Fruit fly (Drosophila melanogaster) whole organism, embryonic: ENCODE measurements around the gene CG6295.
A peak's percentile ranks its signal among the peaks of the same experiment; 100 is the strongest.

Experiments used
- Awh ChIP-seq: fragments of 200-800 bp; sonication (Bioruptor generic); IDR thresholded peaks from 2 replicates; pipeline ENCODE4, ENCODE4 v1.3.6; 2022; ENCODE audit warnings: missing biosample characterization, missing genetic modification characterization
- CG10431 ChIP-seq: fragments of 200-800 bp; sonication (Bioruptor generic); optimal IDR thresholded peaks from 3 replicates; lab custom pipeline; 2018; ENCODE audit warnings: missing biosample characterization, mild to moderate bottlenecking, missing genetic modification characterization
- CG10979 ChIP-seq: fragments of 200-800 bp; sonication (Bioruptor generic); optimal IDR thresholded peaks from 2 replicates; lab custom pipeline; 2018; ENCODE audit warnings: missing biosample characterization, mild to moderate bottlenecking, missing genetic modification characterization, moderate library complexity
- CG11247 ChIP-seq: fragments of 200-800 bp; sonication (Bioruptor generic); IDR thresholded peaks from 2 replicates; pipeline ENCODE4 v1.3.6; 2022; ENCODE audit warnings: missing biosample characterization, missing genetic modification characterization
- CG11504 ChIP-seq: fragments of 200-800 bp; sonication (Bioruptor generic); optimal IDR thresholded peaks from 3 replicates; lab custom pipeline; 2019; ENCODE audit warnings: missing biosample characterization, mild to moderate bottlenecking, missing genetic modification characterization, moderate library complexity
- CG13624 ChIP-seq: fragments of 200-800 bp; sonication (Bioruptor generic); optimal IDR thresholded peaks from 2 replicates; lab custom pipeline; 2016; ENCODE audit warnings: missing biosample characterization, missing genetic modification characterization
- CG14050 ChIP-seq: fragments of 200-800 bp; sonication (Bioruptor generic); IDR thresholded peaks from 3 replicates; pipeline ENCODE4 v1.3.6; 2022; ENCODE audit warnings: missing biosample characterization, missing genetic modification characterization
- CG14667 ChIP-seq: fragments of 200-800 bp; sonication (Bioruptor generic); IDR thresholded peaks from 2 replicates; pipeline ENCODE4 v1.3.6; 2022; ENCODE audit warnings: missing biosample characterization, missing genetic modification characterization
- CG15514 ChIP-seq: fragments of 200-800 bp; sonication (Bioruptor generic); optimal IDR thresholded peaks from 3 replicates; lab custom pipeline; 2017; ENCODE audit warnings: missing biosample characterization, missing genetic modification characterization, mild to moderate bottlenecking, moderate library complexity, missing genetic modification reagents
- CG1602 ChIP-seq: fragments of 200-800 bp; sonication (Bioruptor generic); optimal IDR thresholded peaks from 3 replicates; lab custom pipeline; 2016; ENCODE audit warnings: missing biosample characterization, missing genetic modification characterization
- CG17802 ChIP-seq: fragments of 200-800 bp; sonication (Bioruptor generic); optimal IDR thresholded peaks from 2 replicates; lab custom pipeline; 2018; ENCODE audit warnings: missing biosample characterization, mild to moderate bottlenecking, missing genetic modification characterization, moderate library complexity
- CG30020 ChIP-seq: fragments of 200-800 bp; optimal IDR thresholded peaks from 2 replicates; lab custom pipeline; 2019; ENCODE audit warnings: missing biosample characterization, mild to moderate bottlenecking, missing genetic modification characterization, moderate library complexity
- CG31441 ChIP-seq: fragments of 200-800 bp; sonication (Bioruptor generic); IDR thresholded peaks from 2 replicates; pipeline ENCODE4 v1.3.6; 2022; ENCODE audit warnings: missing biosample characterization, missing genetic modification characterization
- CG3407 ChIP-seq: fragments of 200-800 bp; sonication (Bioruptor generic); optimal IDR thresholded peaks from 2 replicates; lab custom pipeline; 2018; ENCODE audit warnings: missing biosample characterization, mild to moderate bottlenecking, missing genetic modification characterization
- CG34422 ChIP-seq: fragments of 200-800 bp; sonication (Bioruptor generic); IDR thresholded peaks from 3 replicates; pipeline ENCODE4 v1.3.6; 2022; ENCODE audit warnings: missing biosample characterization, missing genetic modification characterization
- CG7928 ChIP-seq: fragments of 200-800 bp; sonication (Bioruptor generic); optimal IDR thresholded peaks from 2 replicates; lab custom pipeline; 2017; ENCODE audit warnings: missing biosample characterization, mild to moderate bottlenecking, missing genetic modification characterization
- CTCF ChIP-seq: fragments of 200-800 bp; sonication (Bioruptor generic); optimal IDR thresholded peaks from 2 replicates; lab custom pipeline; 2017; ENCODE audit warnings: missing biosample characterization, mild to moderate bottlenecking, missing genetic modification characterization, moderate library complexity
- Camta ChIP-seq: fragments of 200-800 bp; sonication (Bioruptor generic); optimal IDR thresholded peaks from 2 replicates; lab custom pipeline; 2016; ENCODE audit warnings: missing biosample characterization, missing genetic modification characterization
- ERR ChIP-seq: fragments of 200-800 bp; sonication (Bioruptor generic); optimal IDR thresholded peaks from 2 replicates; lab custom pipeline; 2016; ENCODE audit warnings: missing biosample characterization, missing genetic modification characterization
- GATAe ChIP-seq: fragments of 200-800 bp; sonication (Bioruptor generic); conservative IDR thresholded peaks from 2 replicates; pipeline ENCODE4 v1.3.6; 2022; ENCODE audit warnings: missing biosample characterization, missing genetic modification characterization
- Gug ChIP-seq: fragments of 200-800 bp; sonication (Bioruptor generic); IDR thresholded peaks from 4 replicates; pipeline ENCODE4 v1.3.6; 2022; ENCODE audit warnings: missing biosample characterization, missing genetic modification characterization
- HLH3B ChIP-seq: fragments of 200-800 bp; sonication (Bioruptor generic); IDR thresholded peaks from 2 replicates; pipeline ENCODE4 v1.3.6; 2022; ENCODE audit warnings: missing biosample characterization, missing genetic modification characterization
- Max ChIP-seq: fragments of 200-800 bp; sonication (Bioruptor generic); optimal IDR thresholded peaks from 2 replicates; lab custom pipeline; 2016; ENCODE audit warnings: missing biosample characterization, mild to moderate bottlenecking, missing genetic modification characterization
- Mrtf ChIP-seq: fragments of 200-800 bp; sonication (Bioruptor generic); IDR thresholded peaks from 3 replicates; pipeline ENCODE4 v1.3.6; 2022; ENCODE audit warnings: missing biosample characterization, missing genetic modification characterization
- danr ChIP-seq: fragments of 200-800 bp; sonication (Bioruptor generic); IDR thresholded peaks from 2 replicates; pipeline ENCODE4 v1.3.6; 2022; ENCODE audit warnings: missing biosample characterization, missing genetic modification characterization
- exex ChIP-seq: fragments of 200-800 bp; sonication (Bioruptor generic); optimal IDR thresholded peaks from 4 replicates; lab custom pipeline; 2018; ENCODE audit warnings: missing biosample characterization, mild to moderate bottlenecking, missing genetic modification characterization, moderate library complexity
- klu ChIP-seq: fragments of 200-800 bp; sonication (Bioruptor generic); IDR thresholded peaks from 2 replicates; pipeline ENCODE4 v1.3.6; 2022; ENCODE audit warnings: missing biosample characterization, missing genetic modification characterization
- lilli ChIP-seq: fragments of 200-800 bp; sonication (Bioruptor generic); optimal IDR thresholded peaks from 3 replicates; lab custom pipeline; 2016; ENCODE audit warnings: missing biosample characterization, missing genetic modification characterization
- luna ChIP-seq: fragments of 200-800 bp; sonication (Bioruptor generic); optimal IDR thresholded peaks from 2 replicates; lab custom pipeline; 2016; ENCODE audit warnings: missing biosample characterization, missing genetic modification characterization
- rib ChIP-seq: fragments of 200-800 bp; sonication (Bioruptor generic); IDR thresholded peaks from 2 replicates; pipeline ENCODE4 v1.3.6; 2022; ENCODE audit warnings: missing biosample characterization, missing genetic modification characterization
- scrt ChIP-seq: fragments of 200-800 bp; sonication (Bioruptor generic); optimal IDR thresholded peaks from 2 replicates; lab custom pipeline; 2018; ENCODE audit warnings: missing biosample characterization, mild to moderate bottlenecking, missing genetic modification characterization, moderate library complexity
- so ChIP-seq: fragments of 200-800 bp; sonication (Bioruptor generic); IDR thresholded peaks from 3 replicates; pipeline ENCODE4 v1.3.6; 2022; ENCODE audit warnings: missing biosample characterization, missing genetic modification characterization
- sug ChIP-seq: fragments of 200-800 bp; optimal IDR thresholded peaks from 2 replicates; lab custom pipeline; 2019; ENCODE audit warnings: missing biosample characterization, mild to moderate bottlenecking, missing genetic modification characterization, moderate library complexity
- tin ChIP-seq: fragments of 200-800 bp; sonication (Bioruptor generic); optimal IDR thresholded peaks from 3 replicates; lab custom pipeline; 2016; ENCODE audit warnings: missing biosample characterization, missing genetic modification characterization
- tna ChIP-seq: fragments of 200-800 bp; sonication (Bioruptor generic); IDR thresholded peaks from 2 replicates; pipeline ENCODE4 v1.3.6; 2022; ENCODE audit warnings: missing biosample characterization, missing genetic modification characterization; ENCODE audit not compliant: partially characterized antibody
- toy ChIP-seq: fragments of 200-800 bp; sonication (Bioruptor generic); IDR thresholded peaks from 2 replicates; pipeline ENCODE4 v1.3.6; 2022; ENCODE audit warnings: missing biosample characterization, missing genetic modification characterization
- vnd ChIP-seq: fragments of 200-800 bp; sonication (Bioruptor generic); IDR thresholded peaks from 3 replicates; pipeline ENCODE4 v1.3.6; 2022; ENCODE audit warnings: missing biosample characterization, missing genetic modification characterization; ENCODE audit not compliant: partially characterized antibody
- zf30C ChIP-seq: fragments of 200-800 bp; sonication (Bioruptor generic); optimal IDR thresholded peaks from 3 replicates; lab custom pipeline; 2018; ENCODE audit warnings: missing biosample characterization, mild to moderate bottlenecking, missing genetic modification characterization

The CG6295 gene

DNA sequence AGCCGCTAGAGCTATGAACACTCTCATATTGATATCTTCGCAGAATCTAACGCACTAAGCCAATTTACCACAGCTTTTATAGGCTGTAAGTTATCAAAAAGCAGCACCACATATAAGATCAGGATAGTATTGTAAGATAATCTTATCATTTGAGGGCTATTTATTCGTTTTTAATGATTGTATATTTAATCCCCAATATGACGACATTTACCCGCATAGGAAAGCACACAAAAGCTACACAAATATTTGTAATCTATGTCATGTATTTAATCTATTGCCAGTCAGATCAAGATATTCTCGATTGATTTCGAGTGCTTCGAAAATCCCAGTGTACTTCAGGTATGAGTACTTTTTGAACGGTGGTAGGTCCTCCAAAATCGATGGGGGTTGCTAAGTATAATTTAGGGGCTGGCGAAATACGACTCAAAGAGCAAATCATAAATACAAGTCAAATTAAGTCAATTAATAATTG, 12.9 kb upstream of the CG6295 start, which contains the start of gene CG17191 (continued):
- TF ChIP-seq CG7928 (GFP tag; lab: Kevin White, UChicago) (no peak), ERR (GFP tag; lab: Kevin White, UChicago) (no peak), vnd (0 out of 3 replicates have a peak, but pooled peaks have one; percentile 11), danr (no peak), sug (tag; lab: Kevin White, UChicago) (peak; percentile 85), so (no peak), CG3407 (GFP tag; lab: Kevin White, UChicago) (no peak), CG31441 (GFP tag; lab: Robert Waterston, UW) (no peak), CG15514 (GFP tag; lab: Kevin White, UChicago) (no peak), CG10979 (tag; lab: Kevin White, UChicago) (no peak), CG30020 (tag; lab: Kevin White, UChicago) (no peak)

dm6 chr3R:27018187-27018586, 11.3 kb upstream of the CG6295 start, which contains the start of gene CG17192:
CG17192 (minus strand) TSS chr3R:27018287.
- peak; percentile 34 for TF ChIP-seq exex (tag; lab: Kevin White, UChicago)
- no peak for TF ChIP-seq CG11247 (GFP tag; lab: Robert Waterston, UW)
- no peak for TF ChIP-seq CG34422 (GFP tag; lab: Robert Waterston, UW)

dm6 chr3R:27005338-27005737, 1.5 kb downstream of the CG6295 start, which contains the start of gene CG6296:
CG6296 (minus strand) TSS chr3R:27005469.
- TF ChIP-seq exex (tag; lab: Kevin White, UChicago), result peak; percentile 64
- TF ChIP-seq GATAe, result peak; percentile 52
- no peak for TF ChIP-seq zf30C (GFP tag; lab: Kevin White, UChicago)

DNA sequence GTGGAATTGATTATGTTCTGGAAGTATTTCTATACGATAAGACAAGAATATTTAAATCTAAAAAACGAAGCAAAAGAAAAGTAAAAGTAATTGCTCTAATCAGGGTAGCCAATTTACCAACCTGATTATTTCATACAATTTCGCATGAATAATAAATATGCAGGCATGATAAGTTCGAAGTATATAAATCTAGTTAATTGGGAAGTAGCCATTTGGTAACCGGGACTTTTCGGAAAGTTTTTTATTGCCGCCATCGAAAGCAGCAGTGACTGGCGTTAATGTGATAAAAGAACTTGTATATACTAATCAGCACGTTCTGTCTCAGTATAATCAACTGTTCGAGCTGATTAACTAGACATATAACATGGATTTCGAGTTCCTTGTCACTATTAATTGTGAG, 4.1 kb downstream of the CG6295 start:
- TF ChIP-seq Gug (GFP tag; lab: Robert Waterston, UW) (no peak), CG14667 (GFP tag; lab: Robert Waterston, UW) (no peak), lilli (no peak), CG13624 (GFP tag; lab: Kevin White, UChicago) (no peak), exex (tag; lab: Kevin White, UChicago) (peak; percentile 91), Camta (GFP tag; lab: Kevin White, UChicago) (no peak), CTCF (GFP tag; lab: Kevin White, UChicago) (no peak)

dm6 chr3R:26999452-26999851, 7.4 kb downstream of the CG6295 start, which contains the start of gene CG31077:
CG31077 (plus strand) TSS chr3R:26999752.
- no peak for TF ChIP-seq tna (GFP tag; lab: Robert Waterston, UW)
- TF ChIP-seq tin (GFP tag; lab: Kevin White, UChicago), result no peak
- no peak for TF ChIP-seq CG17802 (tag; lab: Kevin White, UChicago)
- TF ChIP-seq luna, result no peak
- TF ChIP-seq CG10431 (GFP tag; lab: Kevin White, UChicago), result no peak
- TF ChIP-seq rib (GFP tag; lab: Robert Waterston, UW), result no peak
- no peak for TF ChIP-seq klu
- TF ChIP-seq scrt (GFP tag; lab: Kevin White, UChicago), result no peak

DNA sequence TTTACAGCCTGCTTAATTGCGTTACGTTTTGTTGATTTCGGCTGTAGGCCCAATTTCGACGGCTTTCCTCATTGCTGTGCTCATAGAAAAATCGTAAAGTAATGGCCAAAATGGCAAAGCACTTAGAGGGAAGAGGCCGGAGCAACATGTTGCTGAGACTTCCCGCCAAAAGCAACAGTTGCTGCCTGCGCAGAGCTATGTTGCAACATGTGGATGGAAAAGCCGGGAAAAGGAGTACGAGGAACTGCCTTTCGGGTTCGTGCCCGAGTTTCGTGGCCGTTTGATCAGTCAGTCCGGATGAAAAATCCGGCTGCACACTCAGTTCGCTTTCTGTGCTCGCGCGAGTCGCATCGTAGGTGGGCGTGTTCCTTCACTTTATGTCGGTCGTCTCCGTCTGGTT, 10.2 kb downstream of the CG6295 start, which contains the start of gene RYa-R:
Gene RYa-R, plus strand, starts transcription at position 339 of the 400 bp plus-strand sequence.
- TF ChIP-seq Mrtf (GFP tag; lab: Robert Waterston, UW) (0 out of 3 replicates have a peak, but pooled peaks have one; percentile 7), toy (GFP tag; lab: Robert Waterston, UW) (no peak), CG14050 (no peak), Max (GFP tag; lab: Kevin White, UChicago) (no peak), CG1602 (GFP tag; lab: Kevin White, UChicago) (no peak), scrt (GFP tag; lab: Kevin White, UChicago) (peak; percentile 81), CG11504 (tag; lab: Kevin White, UChicago) (peak; percentile 85), Awh (GFP tag; lab: Robert Waterston, UW) (no peak), HLH3B (no peak)
- TF ChIP-seq, all 482 proteins: peak for 3
